Worm (Caenorhabditis elegans) whole organism, L4/young adult: ENCODE data around the gene C10A4.3.

Experiments used
- dao-5 ChIP-seq: sonication (generic microtip); optimal IDR thresholded peaks from 2 replicates; lab custom pipeline; 2016; ENCODE audit warnings: missing genotype, missing genetic modification characterization, moderate library complexity, missing compliant biosample characterization
- him-1 ChIP-seq: sonication (generic microtip); optimal IDR thresholded peaks from 2 replicates; lab custom pipeline; 2016; ENCODE audit warnings: missing genotype, missing genetic modification reagents, missing genetic modification characterization, missing compliant biosample characterization

- no peak for TF ChIP-seq him-1 (tag; lab: Kevin White, UChicago)
- TF ChIP-seq dao-5 (tag; lab: Kevin White, UChicago) = no peak
Measured at ce11 chrX:7416082-7416481, 10.6 kb downstream of the C10A4.3 start, which contains the start of gene C10A4.1.
